Worm (Caenorhabditis elegans) whole organism, midembryonic: ENCODE measurements around the gene fbxa-152.

Experiments
- cog-1 ChIP-seq: sonication (generic microtip); optimal IDR thresholded peaks from 2 replicates; lab custom pipeline; 2016; ENCODE audit warnings: missing genetic modification characterization, missing compliant biosample characterization
- flt-1 ChIP-seq: fragments of 200-800 bp; sonication (Bioruptor generic); IDR thresholded peaks from 2 replicates; pipeline ENCODE4 v1.3.6; 2022; ENCODE audit warnings: missing genetic modification characterization, missing compliant biosample characterization
- klf-2 ChIP-seq: fragments of 200-800 bp; sonication (Bioruptor generic); conservative IDR thresholded peaks from 2 replicates; pipeline ENCODE4 v1.3.6; 2022; ENCODE audit warnings: missing genetic modification reagents, missing genetic modification characterization, missing compliant biosample characterization
- med-1 ChIP-seq: sonication (generic microtip); optimal IDR thresholded peaks from 2 replicates; lab custom pipeline; 2017; ENCODE audit warnings: missing genetic modification characterization, mild to moderate bottlenecking, missing compliant biosample characterization, antibody characterized with exemption, missing genetic modification reagents; ENCODE audit not compliant: insufficient read depth
- ztf-29 ChIP-seq: fragments of 200-800 bp; sonication (Bioruptor generic); IDR thresholded peaks from 2 replicates; pipeline ENCODE4 v1.3.6; 2022; ENCODE audit warnings: missing genetic modification reagents, missing genetic modification characterization, missing compliant biosample characterization

DNA sequence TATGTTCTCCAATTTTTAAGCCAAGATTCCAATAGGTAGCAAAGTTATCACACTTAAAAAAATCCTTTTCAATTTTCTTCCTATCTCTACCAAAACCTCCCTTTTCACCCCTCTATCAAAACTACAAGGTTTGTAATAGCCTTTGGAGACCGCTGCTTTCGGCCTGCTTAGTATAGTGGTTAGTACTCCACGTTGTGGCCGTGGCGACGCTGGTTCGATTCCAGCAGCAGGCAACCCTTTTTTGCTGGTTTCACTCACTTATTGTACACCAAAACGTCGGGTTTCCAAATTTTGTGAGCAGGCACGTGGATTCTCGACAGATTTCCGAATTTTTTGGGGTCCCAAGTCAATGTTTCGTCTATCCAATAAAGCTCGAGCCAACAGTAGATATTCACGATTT lies 48.3 kb downstream of the fbxa-152 start:
- TF ChIP-seq cog-1 (tag; lab: Kevin White, UChicago) (no peak), ztf-29 (GFP tag; lab: Robert Waterston, UW) (peak; percentile 55; the same call in 1 of the 2 replicates), med-1 (GFP tag; lab: Kevin White, UChicago) (no peak), flt-1 (GFP tag; lab: Robert Waterston, UW) (peak; percentile 86), klf-2 (peak; percentile 50; the same call in 1 of the 2 replicates)
